Worm (Caenorhabditis elegans): Measurements from ENCODE around the gene srxa-14.

Gene srxa-14

ce11 chrV:20663736-20664135, 24.3 kb downstream of the srxa-14 start:
- TF ChIP-seq blmp-1 (tag; optimal IDR thresholded peaks at IDR 0.05) (peak; percentile 18), zip-8 (tag; optimal IDR thresholded peaks at IDR 0.05) (no peak)

ce11 chrV:20664930-20665329, 25.5 kb downstream of the srxa-14 start:
- TF ChIP-seq unc-120 (tag; optimal IDR thresholded peaks at IDR 0.05; ENCODE audit: poor library complexity, severe bottlenecking) (no peak), bed-3 (GFP tag; optimal IDR thresholded peaks at IDR 0.05) (no peak), drap-1 (GFP tag; optimal IDR thresholded peaks at IDR 0.05) (no peak), ceh-43 (GFP tag; optimal IDR thresholded peaks at IDR 0.05) (no peak), ceh-39 (tag; optimal IDR thresholded peaks at IDR 0.05) (no peak), nhr-76 (tag; optimal IDR thresholded peaks at IDR 0.05) (no peak), mls-2 (tag; optimal IDR thresholded peaks at IDR 0.05) (no peak), ces-1 (GFP tag; optimal IDR thresholded peaks at IDR 0.05) (no peak), zip-8 (tag; optimal IDR thresholded peaks at IDR 0.05) (peak; percentile 54), nhr-237 (tag; optimal IDR thresholded peaks at IDR 0.05) (no peak), mab-5 (tag; optimal IDR thresholded peaks at IDR 0.05) (no peak), blmp-1 (tag; optimal IDR thresholded peaks at IDR 0.05) (peak; percentile 84), lsy-2 (tag; optimal IDR thresholded peaks at IDR 0.05) (no peak), lin-32 (GFP tag; optimal IDR thresholded peaks at IDR 0.05) (no peak), snpc-4 (tag; optimal IDR thresholded peaks at IDR 0.05) (no peak), nhr-2 (tag; optimal IDR thresholded peaks at IDR 0.05) (no peak)

ce11 chrV:20666905-20667304, 27.5 kb downstream of the srxa-14 start, which contains the start of gene mlt-11:
Gene mlt-11, plus strand, starts transcription at chrV:20667205.
- no peak for TF ChIP-seq lin-13 (tag; optimal IDR thresholded peaks at IDR 0.05)
- TF ChIP-seq unc-120 (tag; optimal IDR thresholded peaks at IDR 0.05; ENCODE audit: poor library complexity, severe bottlenecking), result no peak
- TF ChIP-seq tbx-8 (GFP tag; optimal IDR thresholded peaks at IDR 0.05), result no peak
- TF ChIP-seq nhr-2 (tag; optimal IDR thresholded peaks at IDR 0.05), result no peak
- TF ChIP-seq unc-39 (tag; optimal IDR thresholded peaks at IDR 0.05), result no peak
- no peak for TF ChIP-seq zip-8 (tag; optimal IDR thresholded peaks at IDR 0.05)

- no peak for TF ChIP-seq sptf-1 (tag; optimal IDR thresholded peaks at IDR 0.05)
- peak; percentile 14 for TF ChIP-seq sem-2 (GFP tag; optimal IDR thresholded peaks at IDR 0.05)
Observed at ce11 chrV:20670625-20671024, 31.2 kb downstream of the srxa-14 start.

ce11 chrV:20680189-20680588, 40.8 kb downstream of the srxa-14 start:
- no peak for TF ChIP-seq snpc-4 (tag; optimal IDR thresholded peaks at IDR 0.05)
- no peak for TF ChIP-seq blmp-1 (tag; optimal IDR thresholded peaks at IDR 0.05)
- no peak for TF ChIP-seq lin-13 (tag; optimal IDR thresholded peaks at IDR 0.05)
- no peak for TF ChIP-seq lsy-2 (tag; optimal IDR thresholded peaks at IDR 0.05)
- no peak for TF ChIP-seq ztf-11 (tag; optimal IDR thresholded peaks at IDR 0.05)
- TF ChIP-seq bed-3 (GFP tag; optimal IDR thresholded peaks at IDR 0.05), result no peak
- TF ChIP-seq mab-5 (tag; optimal IDR thresholded peaks at IDR 0.05), result no peak
- TF ChIP-seq pha-4 (tag; optimal IDR thresholded peaks at IDR 0.05), result no peak
- no peak for TF ChIP-seq mls-2 (tag; optimal IDR thresholded peaks at IDR 0.05)
- no peak for TF ChIP-seq lin-32 (GFP tag; optimal IDR thresholded peaks at IDR 0.05)
- TF ChIP-seq ceh-43 (GFP tag; optimal IDR thresholded peaks at IDR 0.05), result no peak
- TF ChIP-seq nhr-237 (tag; optimal IDR thresholded peaks at IDR 0.05), result no peak
- TF ChIP-seq drap-1 (GFP tag; optimal IDR thresholded peaks at IDR 0.05), result no peak
- no peak for TF ChIP-seq unc-62 (GFP tag; optimal IDR thresholded peaks at IDR 0.05)
- TF ChIP-seq zip-8 (tag; optimal IDR thresholded peaks at IDR 0.05), result no peak
- no peak for TF ChIP-seq sem-2 (GFP tag; optimal IDR thresholded peaks at IDR 0.05)
- TF ChIP-seq nhr-76 (tag; optimal IDR thresholded peaks at IDR 0.05), result no peak

- TF ChIP-seq pha-4 (tag; optimal IDR thresholded peaks at IDR 0.05), result no peak
Observed at ce11 chrV:20681120-20681519, 41.7 kb downstream of the srxa-14 start, which contains the start of gene srsx-35. Gene srsx-35, plus strand, starts transcription at chrV:20681420.

- no peak for TF ChIP-seq elt-1 (tag; optimal IDR thresholded peaks at IDR 0.05; ENCODE audit: borderline replicate concordance, insufficient read depth)
- TF ChIP-seq bed-3 (GFP tag; optimal IDR thresholded peaks at IDR 0.05), result no peak
- no peak for TF ChIP-seq ceh-39 (tag; optimal IDR thresholded peaks at IDR 0.05)
- TF ChIP-seq mls-2 (tag; optimal IDR thresholded peaks at IDR 0.05), result no peak
- no peak for TF ChIP-seq ham-2 (GFP tag; optimal IDR thresholded peaks at IDR 0.05)
- TF ChIP-seq hlh-1 (tag; optimal IDR thresholded peaks at IDR 0.05), result no peak
- no peak for TF ChIP-seq lin-13 (tag; optimal IDR thresholded peaks at IDR 0.05)
- no peak for TF ChIP-seq nhr-76 (tag; optimal IDR thresholded peaks at IDR 0.05)
- no peak for TF ChIP-seq cnd-1 (tag; optimal IDR thresholded peaks at IDR 0.05)
- TF ChIP-seq pha-4 (tag; optimal IDR thresholded peaks at IDR 0.05), result no peak
- TF ChIP-seq unc-62 (GFP tag; optimal IDR thresholded peaks at IDR 0.05), result no peak
- TF ChIP-seq mep-1 (tag; optimal IDR thresholded peaks at IDR 0.05), result no peak
- TF ChIP-seq ceh-43 (GFP tag; optimal IDR thresholded peaks at IDR 0.05), result no peak
- TF ChIP-seq zip-8 (tag; optimal IDR thresholded peaks at IDR 0.05), result no peak
Observed at ce11 chrV:20681824-20682223, 42.4 kb downstream of the srxa-14 start.
